Worm (Caenorhabditis elegans) whole organism, L1 larva: ENCODE measurements around the gene cmd-1.

Experiments
- C04F5.9 ChIP-seq: sonication (generic microtip); optimal IDR thresholded peaks from 2 replicates; lab custom pipeline; 2016; ENCODE audit warnings: missing genetic modification characterization, missing compliant biosample characterization
- Y116A8C.19 ChIP-seq: sonication (generic microtip); optimal IDR thresholded peaks from 2 replicates; lab custom pipeline; 2016; ENCODE audit warnings: missing compliant biosample characterization, missing genetic modification characterization, borderline replicate concordance
- aha-1 ChIP-seq: fragments of 150-350 bp; optimal IDR thresholded peaks from 2 replicates; lab custom pipeline; 2014; ENCODE audit warnings: missing biosample characterization, missing genetic modification characterization
- aly-2 ChIP-seq: fragments of 150-350 bp; optimal IDR thresholded peaks from 2 replicates; lab custom pipeline; 2014; ENCODE audit warnings: missing biosample characterization, missing genetic modification characterization
- ama-1 ChIP-seq: fragments of 150-350 bp; optimal IDR thresholded peaks from 2 replicates; lab custom pipeline; 2014
- blmp-1 ChIP-seq: fragments of 150-350 bp; optimal IDR thresholded peaks from 2 replicates; lab custom pipeline; 2014; ENCODE audit warnings: missing biosample characterization, missing genetic modification characterization
- ceh-8 ChIP-seq: fragments of 200-800 bp; sonication (Bioruptor generic); optimal IDR thresholded peaks from 2 replicates; lab custom pipeline; 2018; ENCODE audit warnings: mild to moderate bottlenecking, missing genetic modification characterization, moderate library complexity, missing compliant biosample characterization
- ceh-88 ChIP-seq: fragments of 200-800 bp; sonication (Bioruptor generic); IDR thresholded peaks from 2 replicates; pipeline ENCODE4 v1.3.6; 2022; ENCODE audit warnings: missing genetic modification characterization, missing compliant biosample characterization
- ceh-90 ChIP-seq: sonication (generic microtip); optimal IDR thresholded peaks from 2 replicates; lab custom pipeline; 2016; ENCODE audit warnings: missing genetic modification characterization, missing compliant biosample characterization
- efl-1 ChIP-seq, 4 experiments: fragments of 150-350 bp; optimal IDR thresholded peaks in 3 of 4; peaks in 1 of 4; 1 replicate in 1 of 4; 2 replicates in 3 of 4; lab custom pipeline; 2014; ENCODE audit warnings: missing biosample characterization in 2 of 4, missing genetic modification characterization in 2 of 4, missing genetic modification reagents in 2 of 4
- efl-3 ChIP-seq: fragments of 200-800 bp; sonication (Bioruptor generic); optimal IDR thresholded peaks from 2 replicates; lab custom pipeline; 2018; ENCODE audit warnings: mild to moderate bottlenecking, missing genetic modification characterization, missing compliant biosample characterization
- egl-27 ChIP-seq, 2 experiments: fragments of 150-350 bp in 1 of 2; sonication (generic microtip); optimal IDR thresholded peaks; 3 replicates each; lab custom pipeline; 2017 to 2018; ENCODE audit warnings: missing biosample characterization in 2 of 2, missing genetic modification characterization in 2 of 2, missing genetic modification reagents in 2 of 2
- elt-2 ChIP-seq: sonication (generic microtip); optimal IDR thresholded peaks from 2 replicates; lab custom pipeline; 2016; ENCODE audit warnings: missing genetic modification characterization, mild to moderate bottlenecking, inconsistent platforms, missing compliant biosample characterization, missing genetic modification reagents
- elt-3 ChIP-seq, 6 experiments: fragments of 150-350 bp in 1 of 6; sonication (generic microtip); optimal IDR thresholded peaks; 2 replicates each; lab custom pipeline; 2017 to 2018; ENCODE audit warnings: missing biosample characterization in 6 of 6, missing genetic modification characterization in 6 of 6, inconsistent platforms in 1 of 6
- fkh-10 ChIP-seq: sonication (generic microtip); optimal IDR thresholded peaks from 2 replicates; lab custom pipeline; 2017; ENCODE audit warnings: missing biosample characterization, missing genetic modification reagents, missing genetic modification characterization
- fkh-4 ChIP-seq: sonication (generic microtip); optimal IDR thresholded peaks from 2 replicates; lab custom pipeline; 2016; ENCODE audit warnings: missing compliant biosample characterization, missing genetic modification characterization, borderline replicate concordance
- fkh-8 ChIP-seq: sonication (generic microtip); optimal IDR thresholded peaks from 2 replicates; lab custom pipeline; 2016; ENCODE audit warnings: mild to moderate bottlenecking, missing genetic modification characterization, missing compliant biosample characterization
- irx-1 ChIP-seq: sonication (generic microtip); optimal IDR thresholded peaks from 2 replicates; lab custom pipeline; 2016; ENCODE audit warnings: missing genetic modification characterization, missing compliant biosample characterization
- isw-1 ChIP-seq: fragments of 200-800 bp; sonication (Bioruptor generic); IDR thresholded peaks from 2 replicates; pipeline ENCODE4 v1.3.6; 2022; ENCODE audit warnings: missing genetic modification characterization, missing compliant biosample characterization
- lin-13 ChIP-seq: fragments of 150-350 bp; optimal IDR thresholded peaks from 2 replicates; lab custom pipeline; 2014; ENCODE audit warnings: missing biosample characterization, missing genetic modification reagents, missing genetic modification characterization
- lin-15B ChIP-seq: fragments of 150-350 bp; sonication (generic microtip); optimal IDR thresholded peaks from 3 replicates; lab custom pipeline; 2014; ENCODE audit warnings: missing biosample characterization, missing genetic modification characterization
- lin-39 ChIP-seq: fragments of 150-350 bp; optimal IDR thresholded peaks from 2 replicates; lab custom pipeline; 2014; ENCODE audit warnings: missing biosample characterization, missing genetic modification reagents, missing genetic modification characterization
- lsy-2 ChIP-seq, 2 experiments: fragments of 150-350 bp; optimal IDR thresholded peaks; 2 replicates each; lab custom pipeline; 2014; ENCODE audit warnings: missing biosample characterization in 2 of 2, missing genetic modification characterization in 2 of 2
- mep-1 ChIP-seq: fragments of 150-350 bp; optimal IDR thresholded peaks from 2 replicates; lab custom pipeline; 2014; ENCODE audit warnings: missing biosample characterization, missing genetic modification characterization
- nhr-19 ChIP-seq: fragments of 200-800 bp; sonication (Bioruptor generic); conservative IDR thresholded peaks from 2 replicates; pipeline ENCODE4 v1.3.6; 2022; ENCODE audit warnings: missing genetic modification characterization, missing compliant biosample characterization
- nhr-71 ChIP-seq: sonication (generic microtip); optimal IDR thresholded peaks from 2 replicates; lab custom pipeline; 2016; ENCODE audit warnings: mild to moderate bottlenecking, missing genetic modification characterization, moderate library complexity, missing compliant biosample characterization
- nhr-77 ChIP-seq: fragments of 150-350 bp; optimal IDR thresholded peaks from 2 replicates; lab custom pipeline; 2014; ENCODE audit warnings: missing biosample characterization, missing genetic modification characterization
- snpc-4 ChIP-seq: fragments of 150-350 bp; optimal IDR thresholded peaks from 2 replicates; lab custom pipeline; 2014; ENCODE audit warnings: missing biosample characterization, missing genetic modification characterization
- snu-23 ChIP-seq: sonication (generic microtip); optimal IDR thresholded peaks from 2 replicates; lab custom pipeline; 2016; ENCODE audit warnings: missing genetic modification characterization, missing compliant biosample characterization
- unc-30 ChIP-seq: sonication (generic microtip); optimal IDR thresholded peaks from 2 replicates; lab custom pipeline; 2017; ENCODE audit warnings: missing biosample characterization, missing genetic modification characterization
- unc-62 ChIP-seq: fragments of 150-350 bp; optimal IDR thresholded peaks from 2 replicates; lab custom pipeline; 2014; ENCODE audit warnings: missing biosample characterization, missing genetic modification reagents, missing genetic modification characterization
- vab-15 ChIP-seq: sonication (generic microtip); optimal IDR thresholded peaks from 2 replicates; lab custom pipeline; 2017; ENCODE audit warnings: missing genotype, mild to moderate bottlenecking, missing genetic modification characterization, missing compliant biosample characterization
- zag-1 ChIP-seq: fragments of 150-350 bp; optimal IDR thresholded peaks from 2 replicates; lab custom pipeline; 2014; ENCODE audit warnings: missing biosample characterization, missing genetic modification characterization
- zip-4 ChIP-seq: fragments of 200-800 bp; sonication (Bioruptor generic); optimal IDR thresholded peaks from 2 replicates; lab custom pipeline; 2018; ENCODE audit warnings: mild to moderate bottlenecking, missing genetic modification characterization, moderate library complexity, missing compliant biosample characterization

cmd-1 gene

DNA sequence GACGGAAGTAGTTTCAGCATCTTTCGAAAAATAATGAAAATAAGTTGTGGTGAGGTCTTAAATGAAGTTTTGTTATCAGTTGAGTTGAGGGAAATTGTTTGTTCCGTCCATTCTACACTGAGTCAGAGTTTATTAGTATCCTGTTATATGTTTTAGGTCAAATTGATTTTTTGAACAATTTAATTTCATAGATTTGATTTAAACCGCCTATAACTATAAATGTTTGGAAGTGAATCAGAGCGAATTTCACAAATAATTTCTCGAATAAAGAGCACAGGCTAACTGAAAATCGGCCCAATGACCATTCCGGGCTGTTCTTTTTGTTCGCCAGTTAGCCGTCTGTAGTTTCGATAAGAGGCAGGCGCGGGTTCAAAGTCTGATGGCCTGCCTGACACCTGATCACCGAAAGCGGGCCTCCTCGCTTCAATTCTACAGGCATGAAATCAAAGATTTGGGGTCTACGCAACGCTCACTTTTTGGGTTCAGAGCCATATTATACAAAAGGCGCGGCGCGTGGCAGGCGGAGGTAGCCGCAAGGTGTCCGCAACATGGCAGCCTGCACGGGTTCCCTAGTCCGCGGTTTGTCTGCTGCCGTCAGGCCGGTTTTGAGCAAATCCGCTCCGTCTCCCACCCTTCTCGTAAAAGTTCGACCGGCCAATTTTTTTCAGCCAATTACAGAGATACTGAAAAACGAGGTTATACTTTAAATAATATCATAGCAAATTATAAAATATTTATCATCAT is 24.0 kb upstream of the cmd-1 start, which contains the start of gene W07B8.4:
Gene W07B8.4, minus strand, starts transcription at position 51 of the 744 bp plus-strand sequence.
- no peak for TF ChIP-seq vab-15 (tag; lab: Kevin White, UChicago)
- no peak for TF ChIP-seq nhr-71 (tag; lab: Kevin White, UChicago)
- TF ChIP-seq fkh-4 = no peak
- TF ChIP-seq zag-1 (tag; lab: Kevin White, UChicago) = no peak
- no peak for TF ChIP-seq efl-3 (GFP tag; lab: Kevin White, UChicago)
- TF ChIP-seq fkh-8 = no peak
- no peak for TF ChIP-seq fkh-10 (GFP tag; lab: Kevin White, UChicago)
- TF ChIP-seq elt-2 (tag; lab: Kevin White, UChicago) = no peak
- no peak for TF ChIP-seq ceh-90 (tag; lab: Kevin White, UChicago)
- TF ChIP-seq isw-1 (GFP tag; lab: Robert Waterston, UW) = no peak
- TF ChIP-seq aly-2 (tag; lab: Kevin White, UChicago) = no peak
- no peak for TF ChIP-seq ama-1 (lab: Kevin White, UChicago)
- TF ChIP-seq ceh-88 = no peak
- TF ChIP-seq, all 84 proteins: peak for 0

DNA sequence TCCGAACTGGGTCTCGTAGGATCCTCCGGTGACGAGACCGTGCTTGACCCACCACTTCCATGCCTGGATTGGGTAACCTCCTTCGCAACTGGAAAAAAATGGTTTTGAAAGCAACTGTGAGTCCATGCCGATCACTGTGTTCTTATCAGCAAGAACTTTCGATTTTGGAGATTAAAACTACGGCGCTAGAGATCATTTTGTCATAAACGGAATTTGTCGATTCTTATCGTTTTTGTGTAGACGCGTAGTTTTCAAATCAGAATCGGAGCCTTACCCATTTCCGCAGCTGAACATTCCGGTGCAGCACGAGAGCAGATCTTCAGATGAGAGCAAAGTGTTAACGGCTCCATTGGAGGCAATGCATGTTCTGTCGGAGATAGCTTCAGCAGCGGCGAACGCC is 22.8 kb upstream of the cmd-1 start:
- TF ChIP-seq egl-27 (tag; optimal IDR thresholded peaks at IDR 0.05; lab: Kevin White, UChicago) (no peak), lin-39 (no peak), ceh-8 (peak; percentile 3), efl-1 (optimal IDR thresholded peaks at IDR 0.05; lab: Kevin White, UChicago) (no peak), efl-1 (GFP tag; optimal IDR thresholded peaks at IDR 0.05 in 1 of 2; lab: Kevin White, UChicago) (peak in 1 of 2 experiments; percentile 91), C04F5.9 (tag; lab: Kevin White, UChicago) (no peak), fkh-8 (no peak), snu-23 (GFP tag; lab: Kevin White, UChicago) (no peak)

DNA sequence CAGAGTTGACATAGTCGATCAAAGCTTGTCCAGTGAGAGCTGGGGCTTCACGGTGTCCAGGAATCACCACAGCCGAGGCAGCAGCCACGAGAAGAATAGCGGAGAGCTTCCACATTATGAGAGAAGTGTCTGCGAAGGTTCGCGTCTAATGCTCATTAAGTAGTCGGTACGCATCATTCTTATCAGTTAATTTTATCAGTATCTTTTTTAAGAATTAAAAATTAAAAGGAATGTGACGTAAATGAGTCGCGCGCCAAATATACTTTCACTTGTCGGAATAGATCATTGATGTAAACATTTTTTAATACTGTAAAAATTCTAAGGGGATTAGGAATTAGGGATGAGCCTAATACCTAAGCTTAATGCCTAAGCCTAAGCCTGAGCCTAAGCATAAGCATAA is 22.2 kb upstream of the cmd-1 start, which contains the start of gene cpr-5:
Gene cpr-5, minus strand, starts transcription at position 197 of the 400 bp plus-strand sequence.
- TF ChIP-seq elt-2 (tag; lab: Kevin White, UChicago) (peak; percentile 63), ceh-8 (no peak), fkh-4 (no peak)

DNA sequence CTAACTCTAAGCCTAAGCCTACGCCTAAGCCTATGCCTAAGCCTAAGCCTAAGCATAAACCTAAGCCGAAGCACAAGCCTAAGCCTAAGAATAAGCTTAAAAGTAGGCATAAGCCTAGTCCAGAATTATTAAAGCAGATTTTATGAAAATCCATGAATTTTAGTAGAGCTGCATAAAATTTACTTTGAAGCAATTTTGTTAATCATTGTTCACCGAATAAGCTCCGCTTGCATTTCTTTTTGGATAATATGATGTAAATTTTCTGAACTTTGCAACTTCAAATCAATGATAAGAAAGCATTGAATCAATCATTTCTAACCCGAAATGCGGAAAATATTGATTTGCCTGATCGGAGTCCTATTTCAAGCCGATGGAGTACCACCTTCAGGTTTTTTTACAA is 21.8 kb upstream of the cmd-1 start, which contains the start of gene cpr-8:
Gene cpr-8, plus strand, starts transcription at position 301 of the 400 bp plus-strand sequence.
- TF ChIP-seq lsy-2 (tag; optimal IDR thresholded peaks at IDR 0.05; lab: Kevin White, UChicago) (no peak), unc-62 (GFP tag; lab: Kevin White, UChicago) (no peak), lin-15B (tag; lab: Kevin White, UChicago) (no peak), nhr-77 (no peak), elt-3 (tag; optimal IDR thresholded peaks at IDR 0.05; lab: Kevin White, UChicago) (no peak), irx-1 (no peak), blmp-1 (tag; lab: Kevin White, UChicago) (no peak), zag-1 (tag; lab: Kevin White, UChicago) (no peak), mep-1 (no peak), lin-13 (no peak), nhr-71 (tag; lab: Kevin White, UChicago) (no peak), aha-1 (no peak)
- TF ChIP-seq, all 84 proteins: peak for 0

DNA sequence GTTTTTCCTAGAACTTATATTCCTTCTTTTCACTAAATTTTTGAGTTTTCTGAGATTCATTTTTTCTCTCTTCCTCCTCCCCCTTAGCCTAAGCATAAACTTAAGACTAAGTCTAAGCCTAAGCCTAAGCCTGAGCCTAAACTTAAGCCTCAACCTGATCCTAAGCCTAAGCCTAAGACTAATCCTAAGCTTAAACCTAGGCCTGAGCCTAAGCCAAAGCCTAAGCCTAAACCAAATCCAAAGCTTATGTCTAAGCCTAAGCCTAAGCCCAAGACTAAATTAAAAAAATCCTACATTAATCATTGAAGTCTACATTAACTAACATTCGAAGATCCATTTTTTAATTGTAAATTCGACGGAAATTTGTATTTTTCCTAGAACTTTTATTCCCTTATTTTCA is 15.3 kb upstream of the cmd-1 start:
- TF ChIP-seq snpc-4 (tag; lab: Kevin White, UChicago) (no peak), unc-30 (tag; lab: Kevin White, UChicago) (no peak), lsy-2 (tag; optimal IDR thresholded peaks at IDR 0.05; lab: Kevin White, UChicago) (no peak), zip-4 (GFP tag; lab: Kevin White, UChicago) (no peak), nhr-19 (no peak), Y116A8C.19 (tag; lab: Kevin White, UChicago) (no peak)
- TF ChIP-seq, all 84 proteins: peak for 0
